Worm (Caenorhabditis elegans): ENCODE results near the gene inos-1.

ce11 chrII:11726470-11727106, 26.5 kb upstream of the inos-1 start, which contains the start of gene F13D12.5:
- TF ChIP-seq ztf-22 (GFP tag; optimal IDR thresholded peaks at IDR 0.05) = no peak
- no peak for TF ChIP-seq Y67H2A.10 (GFP tag; conservative IDR thresholded peaks at IDR 0.05)
- no peak for TF ChIP-seq F22D6.2 (tag; optimal IDR thresholded peaks at IDR 0.05)

Measured in whole organism, young adult.